Worm (Caenorhabditis elegans) whole organism, L1 larva: ENCODE data around the gene C04G6.2.
A peak's percentile ranks its signal among the peaks of the same experiment; 100 is the strongest.

Source experiments
- C04F5.9 ChIP-seq: sonication (generic microtip); optimal IDR thresholded peaks from 2 replicates; lab custom pipeline; 2016; ENCODE audit warnings: missing genetic modification characterization, missing compliant biosample characterization
- C16A3.4 ChIP-seq: fragments of 150-350 bp; optimal IDR thresholded peaks from 2 replicates; lab custom pipeline; 2014; ENCODE audit warnings: missing biosample characterization, missing genetic modification characterization
- C34B4.2 ChIP-seq: sonication (generic microtip); optimal IDR thresholded peaks from 2 replicates; lab custom pipeline; 2017; ENCODE audit warnings: mild to moderate bottlenecking, missing genetic modification characterization, missing compliant biosample characterization
- F16B12.6 ChIP-seq: fragments of 150-350 bp; optimal IDR thresholded peaks from 2 replicates; lab custom pipeline; 2014; ENCODE audit warnings: missing biosample characterization, missing genetic modification characterization
- Y116A8C.19 ChIP-seq: sonication (generic microtip); optimal IDR thresholded peaks from 2 replicates; lab custom pipeline; 2016; ENCODE audit warnings: missing compliant biosample characterization, missing genetic modification characterization, borderline replicate concordance
- aha-1 ChIP-seq: fragments of 150-350 bp; optimal IDR thresholded peaks from 2 replicates; lab custom pipeline; 2014; ENCODE audit warnings: missing biosample characterization, missing genetic modification characterization
- aly-2 ChIP-seq: fragments of 150-350 bp; optimal IDR thresholded peaks from 2 replicates; lab custom pipeline; 2014; ENCODE audit warnings: missing biosample characterization, missing genetic modification characterization
- ama-1 ChIP-seq: fragments of 150-350 bp; optimal IDR thresholded peaks from 2 replicates; lab custom pipeline; 2014
- blmp-1 ChIP-seq: fragments of 150-350 bp; optimal IDR thresholded peaks from 2 replicates; lab custom pipeline; 2014; ENCODE audit warnings: missing biosample characterization, missing genetic modification characterization
- ceh-8 ChIP-seq: fragments of 200-800 bp; sonication (Bioruptor generic); optimal IDR thresholded peaks from 2 replicates; lab custom pipeline; 2018; ENCODE audit warnings: mild to moderate bottlenecking, missing genetic modification characterization, moderate library complexity, missing compliant biosample characterization
- ceh-82 ChIP-seq, 3 experiments: fragments of 150-350 bp in 1 of 3; sonication (generic microtip) in 2 of 3; optimal IDR thresholded peaks; 2 replicates each; lab custom pipeline; 2014 to 2017; ENCODE audit warnings: missing biosample characterization in 3 of 3, missing genetic modification characterization in 3 of 3
- ceh-90 ChIP-seq: sonication (generic microtip); optimal IDR thresholded peaks from 2 replicates; lab custom pipeline; 2016; ENCODE audit warnings: missing genetic modification characterization, missing compliant biosample characterization
- dpl-1 ChIP-seq, 3 experiments: fragments of 150-350 bp in 2 of 3; sonication (generic microtip) in 1 of 3; optimal IDR thresholded peaks; 2 replicates each; lab custom pipeline; 2014 to 2017; ENCODE audit warnings: missing biosample characterization in 3 of 3, missing genetic modification characterization in 3 of 3, missing genetic modification reagents in 3 of 3
- efl-1 ChIP-seq, 4 experiments: fragments of 150-350 bp; optimal IDR thresholded peaks in 3 of 4; peaks in 1 of 4; 1 replicate in 1 of 4; 2 replicates in 3 of 4; lab custom pipeline; 2014; ENCODE audit warnings: missing biosample characterization in 2 of 4, missing genetic modification characterization in 2 of 4, missing genetic modification reagents in 2 of 4
- efl-3 ChIP-seq: fragments of 200-800 bp; sonication (Bioruptor generic); optimal IDR thresholded peaks from 2 replicates; lab custom pipeline; 2018; ENCODE audit warnings: mild to moderate bottlenecking, missing genetic modification characterization, missing compliant biosample characterization
- egl-13 ChIP-seq: sonication (generic microtip); optimal IDR thresholded peaks from 2 replicates; lab custom pipeline; 2016; ENCODE audit warnings: missing genotype, missing genetic modification reagents, missing genetic modification characterization, missing compliant biosample characterization
- egl-27 ChIP-seq, 2 experiments: fragments of 150-350 bp in 1 of 2; sonication (generic microtip); optimal IDR thresholded peaks; 3 replicates each; lab custom pipeline; 2017 to 2018; ENCODE audit warnings: missing biosample characterization in 2 of 2, missing genetic modification characterization in 2 of 2, missing genetic modification reagents in 2 of 2
- elt-3 ChIP-seq, 6 experiments: fragments of 150-350 bp in 1 of 6; sonication (generic microtip); optimal IDR thresholded peaks; 2 replicates each; lab custom pipeline; 2017 to 2018; ENCODE audit warnings: missing biosample characterization in 6 of 6, missing genetic modification characterization in 6 of 6, inconsistent platforms in 1 of 6
- fkh-10 ChIP-seq: sonication (generic microtip); optimal IDR thresholded peaks from 2 replicates; lab custom pipeline; 2017; ENCODE audit warnings: missing biosample characterization, missing genetic modification reagents, missing genetic modification characterization
- fkh-4 ChIP-seq: sonication (generic microtip); optimal IDR thresholded peaks from 2 replicates; lab custom pipeline; 2016; ENCODE audit warnings: missing compliant biosample characterization, missing genetic modification characterization, borderline replicate concordance
- fos-1 ChIP-seq: fragments of 150-350 bp; optimal IDR thresholded peaks from 2 replicates; lab custom pipeline; 2014; ENCODE audit warnings: missing biosample characterization, missing genetic modification characterization
- grh-1 ChIP-seq: fragments of 200-800 bp; sonication (Bioruptor generic); IDR thresholded peaks from 2 replicates; pipeline ENCODE4 v1.3.6; 2022; ENCODE audit warnings: missing genetic modification reagents, missing genetic modification characterization, missing compliant biosample characterization
- hlh-17 ChIP-seq: fragments of 200-800 bp; sonication (Bioruptor generic); optimal IDR thresholded peaks from 2 replicates; lab custom pipeline; 2018; ENCODE audit warnings: missing genetic modification characterization, mild to moderate bottlenecking, missing compliant biosample characterization, moderate library complexity, borderline replicate concordance
- hlh-4 ChIP-seq: sonication (generic microtip); optimal IDR thresholded peaks from 2 replicates; lab custom pipeline; 2016; ENCODE audit warnings: mild to moderate bottlenecking, missing genetic modification characterization, missing compliant biosample characterization
- isw-1 ChIP-seq: fragments of 200-800 bp; sonication (Bioruptor generic); IDR thresholded peaks from 2 replicates; pipeline ENCODE4 v1.3.6; 2022; ENCODE audit warnings: missing genetic modification characterization, missing compliant biosample characterization
- lin-15B ChIP-seq: fragments of 150-350 bp; sonication (generic microtip); optimal IDR thresholded peaks from 3 replicates; lab custom pipeline; 2014; ENCODE audit warnings: missing biosample characterization, missing genetic modification characterization
- lin-35 ChIP-seq, 2 experiments: fragments of 150-350 bp; optimal IDR thresholded peaks; 2 replicates each; lab custom pipeline; 2014; ENCODE audit warnings: missing biosample characterization in 2 of 2, missing genetic modification characterization in 2 of 2, missing genetic modification reagents in 2 of 2
- lir-3 ChIP-seq: sonication (generic microtip); optimal IDR thresholded peaks from 2 replicates; lab custom pipeline; 2016; ENCODE audit warnings: mild to moderate bottlenecking, missing genetic modification characterization, moderate library complexity, missing compliant biosample characterization; ENCODE audit not compliant: poor library complexity
- lsy-2 ChIP-seq, 2 experiments: fragments of 150-350 bp; optimal IDR thresholded peaks; 2 replicates each; lab custom pipeline; 2014; ENCODE audit warnings: missing biosample characterization in 2 of 2, missing genetic modification characterization in 2 of 2
- mdl-1 ChIP-seq, 2 experiments: fragments of 150-350 bp; optimal IDR thresholded peaks; 2 replicates each; lab custom pipeline; 2014 to 2017; ENCODE audit warnings: missing biosample characterization in 2 of 2, missing genetic modification characterization in 2 of 2, inconsistent platforms in 1 of 2
- mef-2 ChIP-seq: fragments of 150-350 bp; optimal IDR thresholded peaks from 2 replicates; lab custom pipeline; 2014; ENCODE audit warnings: missing biosample characterization, missing genetic modification characterization
- mep-1 ChIP-seq: fragments of 150-350 bp; optimal IDR thresholded peaks from 2 replicates; lab custom pipeline; 2014; ENCODE audit warnings: missing biosample characterization, missing genetic modification characterization
- nhr-11 ChIP-seq: fragments of 150-350 bp; optimal IDR thresholded peaks from 2 replicates; lab custom pipeline; 2014; ENCODE audit warnings: missing biosample characterization, missing genetic modification characterization
- nhr-237 ChIP-seq: fragments of 150-350 bp; optimal IDR thresholded peaks from 2 replicates; lab custom pipeline; 2014; ENCODE audit warnings: missing biosample characterization, missing genetic modification characterization
- nhr-28 ChIP-seq: fragments of 150-350 bp; optimal IDR thresholded peaks from 2 replicates; lab custom pipeline; 2014; ENCODE audit warnings: missing biosample characterization, missing genetic modification characterization
- nhr-71 ChIP-seq: sonication (generic microtip); optimal IDR thresholded peaks from 2 replicates; lab custom pipeline; 2016; ENCODE audit warnings: mild to moderate bottlenecking, missing genetic modification characterization, moderate library complexity, missing compliant biosample characterization
- nhr-85 ChIP-seq: sonication (generic microtip); peaks from one replicate; lab custom pipeline; 2016; ENCODE audit warnings: missing genetic modification characterization, inconsistent platforms, missing compliant biosample characterization
- nhr-90 ChIP-seq: sonication (generic microtip); optimal IDR thresholded peaks from 2 replicates; lab custom pipeline; 2016; ENCODE audit warnings: mild to moderate bottlenecking, missing genetic modification characterization, missing compliant biosample characterization; ENCODE audit not compliant: poor library complexity
- pag-3 ChIP-seq: sonication (generic microtip); optimal IDR thresholded peaks from 2 replicates; lab custom pipeline; 2017; ENCODE audit warnings: missing genetic modification characterization, mild to moderate bottlenecking, missing compliant biosample characterization, antibody characterized with exemption, borderline replicate concordance; ENCODE audit not compliant: insufficient read depth
- pax-3 ChIP-seq: fragments of 200-800 bp; sonication (Bioruptor generic); optimal IDR thresholded peaks from 2 replicates; lab custom pipeline; 2018; ENCODE audit warnings: mild to moderate bottlenecking, missing genetic modification characterization, moderate library complexity, missing compliant biosample characterization
- skn-1 ChIP-seq: fragments of 150-350 bp; optimal IDR thresholded peaks from 2 replicates; lab custom pipeline; 2014; ENCODE audit warnings: missing biosample characterization, missing genetic modification characterization
- snpc-4 ChIP-seq: fragments of 150-350 bp; optimal IDR thresholded peaks from 2 replicates; lab custom pipeline; 2014; ENCODE audit warnings: missing biosample characterization, missing genetic modification characterization
- sptf-1 ChIP-seq: fragments of 150-350 bp; optimal IDR thresholded peaks from 2 replicates; lab custom pipeline; 2014; ENCODE audit warnings: missing biosample characterization, missing genetic modification characterization
- swsn-7 ChIP-seq: sonication (generic microtip); optimal IDR thresholded peaks from 2 replicates; lab custom pipeline; 2016; ENCODE audit warnings: missing genetic modification characterization, missing compliant biosample characterization
- tbx-2 ChIP-seq: sonication (generic microtip); optimal IDR thresholded peaks from 2 replicates; lab custom pipeline; 2016; ENCODE audit warnings: missing genetic modification characterization, missing compliant biosample characterization
- tlp-1 ChIP-seq: fragments of 150-350 bp; optimal IDR thresholded peaks from 2 replicates; lab custom pipeline; 2014; ENCODE audit warnings: missing biosample characterization, missing genetic modification characterization
- unc-86 ChIP-seq: sonication (generic microtip); optimal IDR thresholded peaks from 2 replicates; lab custom pipeline; 2016; ENCODE audit warnings: missing genetic modification characterization, missing compliant biosample characterization
- unc-98 ChIP-seq: fragments of 200-800 bp; sonication (Bioruptor generic); IDR thresholded peaks from 2 replicates; pipeline ENCODE4 v1.3.6; 2022; ENCODE audit warnings: missing genetic modification characterization, missing compliant biosample characterization
- xbp-1 ChIP-seq: sonication (generic microtip); optimal IDR thresholded peaks from 2 replicates; lab custom pipeline; 2016; ENCODE audit warnings: missing genetic modification characterization, missing compliant biosample characterization
- zag-1 ChIP-seq: fragments of 150-350 bp; optimal IDR thresholded peaks from 2 replicates; lab custom pipeline; 2014; ENCODE audit warnings: missing biosample characterization, missing genetic modification characterization
- zip-4 ChIP-seq: fragments of 200-800 bp; sonication (Bioruptor generic); optimal IDR thresholded peaks from 2 replicates; lab custom pipeline; 2018; ENCODE audit warnings: mild to moderate bottlenecking, missing genetic modification characterization, moderate library complexity, missing compliant biosample characterization

C04G6.2 gene

ce11 chrII:5055129-5055666 is 37.8 kb upstream of the C04G6.2 start, which contains the start of the genes ify-1 and rpl-22 (continued):
- TF ChIP-seq mdl-1 (tag; optimal IDR thresholded peaks at IDR 0.05; lab: Kevin White, UChicago): peak in 1 of 2 experiments; percentile 90
- peak; percentile 86 for TF ChIP-seq fos-1 (tag; lab: Kevin White, UChicago)
- peak; percentile 69 for TF ChIP-seq egl-13 (tag; lab: Kevin White, UChicago)
- peak; percentile 87 for TF ChIP-seq blmp-1 (tag; lab: Kevin White, UChicago)
- TF ChIP-seq grh-1 (GFP tag; lab: Robert Waterston, UW): peak; percentile 92
- TF ChIP-seq egl-27 (tag; optimal IDR thresholded peaks at IDR 0.05; lab: Kevin White, UChicago): peak in 1 of 2 experiments; percentile 36
- peak; percentile 93 to 94 (median 94) for TF ChIP-seq dpl-1 (GFP tag; optimal IDR thresholded peaks at IDR 0.05; lab: Kevin White, UChicago)
- TF ChIP-seq elt-3 (tag; optimal IDR thresholded peaks at IDR 0.05; lab: Kevin White, UChicago): peak; percentile 5 to 98 (median 78)
- peak; percentile 78 for TF ChIP-seq zip-4 (GFP tag; lab: Kevin White, UChicago)
- TF ChIP-seq fkh-10 (GFP tag; lab: Kevin White, UChicago): peak; percentile 87
- peak; percentile 96 for TF ChIP-seq nhr-85 (tag; lab: Kevin White, UChicago)
- no peak for TF ChIP-seq hlh-17 (GFP tag; lab: Kevin White, UChicago)
- TF ChIP-seq C04F5.9: peak; percentile 80
- TF ChIP-seq unc-86 (tag; lab: Kevin White, UChicago): peak; percentile 88
- peak; percentile 89 to 97 (median 94) for TF ChIP-seq ceh-82 (tag; optimal IDR thresholded peaks at IDR 0.05; lab: Kevin White, UChicago)
- TF ChIP-seq pax-3 (tag; lab: Kevin White, UChicago): peak; percentile 81
- TF ChIP-seq aha-1 (tag; lab: Kevin White, UChicago): peak; percentile 36
- TF ChIP-seq sptf-1 (tag; lab: Kevin White, UChicago): no peak
- peak; percentile 81 for TF ChIP-seq lir-3 (tag; lab: Kevin White, UChicago)
- peak; percentile 95 for TF ChIP-seq mep-1 (tag; lab: Kevin White, UChicago)
- TF ChIP-seq nhr-28 (tag; lab: Kevin White, UChicago): no peak
- peak; percentile 93 for TF ChIP-seq swsn-7 (tag; lab: Kevin White, UChicago)
- peak; percentile 69 for TF ChIP-seq aly-2 (tag; lab: Kevin White, UChicago)
- peak; percentile 75 for TF ChIP-seq F16B12.6 (tag; lab: Kevin White, UChicago)
- peak; percentile 83 for TF ChIP-seq ceh-8
- TF ChIP-seq nhr-71 (tag; lab: Kevin White, UChicago): peak; percentile 96
- TF ChIP-seq isw-1 (GFP tag; lab: Robert Waterston, UW): peak; percentile 93
- TF ChIP-seq snpc-4: peak; percentile 93
- no peak for TF ChIP-seq Y116A8C.19 (tag; lab: Kevin White, UChicago)
- peak; percentile 92 for TF ChIP-seq tbx-2 (tag; lab: Kevin White, UChicago)
- TF ChIP-seq nhr-90 (tag; lab: Kevin White, UChicago): peak; percentile 92
- TF ChIP-seq nhr-237 (tag; lab: Kevin White, UChicago): peak; percentile 77
- TF ChIP-seq C16A3.4 (tag; lab: Kevin White, UChicago): peak; percentile 98
- TF ChIP-seq unc-98: no peak
- TF ChIP-seq zag-1 (tag; lab: Kevin White, UChicago): peak; percentile 17
- TF ChIP-seq skn-1 (tag; lab: Kevin White, UChicago): peak; percentile 95
- no peak for TF ChIP-seq pag-3 (tag; lab: Kevin White, UChicago)
- TF ChIP-seq xbp-1: peak; percentile 93
- TF ChIP-seq lsy-2 (tag; optimal IDR thresholded peaks at IDR 0.05; lab: Kevin White, UChicago): peak; percentile 99 to 100
- peak; percentile 95 to 96 for TF ChIP-seq efl-1 (optimal IDR thresholded peaks at IDR 0.05; lab: Kevin White, UChicago)
- TF ChIP-seq efl-1 (GFP tag; optimal IDR thresholded peaks at IDR 0.05 in 1 of 2; lab: Kevin White, UChicago): peak; percentile 93 to 99
- TF ChIP-seq nhr-11 (tag; lab: Kevin White, UChicago): peak; percentile 72
- TF ChIP-seq tlp-1 (tag; lab: Kevin White, UChicago): no peak
- peak; percentile 97 for TF ChIP-seq lin-15B (tag; lab: Kevin White, UChicago)
- TF ChIP-seq hlh-4 (tag; lab: Kevin White, UChicago): no peak
- peak; percentile 54 for TF ChIP-seq fkh-4
- peak; percentile 70 for TF ChIP-seq ama-1 (lab: Kevin White, UChicago)
- TF ChIP-seq lin-35 (GFP tag; optimal IDR thresholded peaks at IDR 0.05; lab: Kevin White, UChicago): peak; percentile 95 to 98
- TF ChIP-seq mef-2 (tag; lab: Kevin White, UChicago): peak; percentile 17
- no peak for TF ChIP-seq efl-3 (GFP tag; lab: Kevin White, UChicago)
- no peak for TF ChIP-seq C34B4.2 (tag; lab: Kevin White, UChicago)
- TF ChIP-seq ceh-90 (tag; lab: Kevin White, UChicago): no peak
